Fruit fly (Drosophila melanogaster): ENCODE measurements around the gene CG7560.
A peak's percentile ranks its signal among the peaks of the same experiment; 100 is the strongest.

CG7560 gene

dm6 chr3L:11415382-11415781 lies 9.6 kb upstream of the CG7560 start (continued):
- TF ChIP-seq CG15514 (GFP tag; optimal IDR thresholded peaks at IDR 0.05) = no peak
- TF ChIP-seq vnd (GFP tag; IDR thresholded peaks at IDR 0.05; ENCODE audit: partially characterized antibody) = no peak
- TF ChIP-seq Side (GFP tag; optimal IDR thresholded peaks at IDR 0.05) = peak; percentile 28
- TF ChIP-seq nerfin-2 (GFP tag; IDR thresholded peaks at IDR 0.05; ENCODE audit: partially characterized antibody) = no peak
- TF ChIP-seq CG4854 (GFP tag; optimal IDR thresholded peaks at IDR 0.05) = peak; percentile 44
- peak; percentile 89 for TF ChIP-seq CG12391 (tag; optimal IDR thresholded peaks at IDR 0.05)
- TF ChIP-seq knrl (GFP tag; IDR thresholded peaks at IDR 0.05; ENCODE audit: partially characterized antibody) = no peak
- TF ChIP-seq ash1 (GFP tag; optimal IDR thresholded peaks at IDR 0.05) = no peak
- peak; percentile 74 for TF ChIP-seq D19A (tag; optimal IDR thresholded peaks at IDR 0.05)
- no peak for TF ChIP-seq CG11398 (GFP tag; optimal IDR thresholded peaks at IDR 0.05)
- peak; percentile 93 for TF ChIP-seq CG10979 (tag; optimal IDR thresholded peaks at IDR 0.05)
- peak; percentile 77 for TF ChIP-seq CG32772 (GFP tag; IDR thresholded peaks at IDR 0.05)
- no peak for TF ChIP-seq jigr1 (GFP tag; IDR thresholded peaks at IDR 0.05)
- TF ChIP-seq Dbx (GFP tag; IDR thresholded peaks at IDR 0.05) = no peak
- peak; percentile 49 for TF ChIP-seq CG12219 (GFP tag; optimal IDR thresholded peaks at IDR 0.05)
- TF ChIP-seq odd (GFP tag; optimal IDR thresholded peaks at IDR 0.05) = peak; percentile 21
- 0 out of 2 replicates have a peak, but pooled peaks have one; percentile 40 for TF ChIP-seq dati (GFP tag; IDR thresholded peaks at IDR 0.05)
- peak; percentile 19 for TF ChIP-seq HLH54F (GFP tag; optimal IDR thresholded peaks at IDR 0.05)
- TF ChIP-seq CG32532 (GFP tag; IDR thresholded peaks at IDR 0.05) = no peak; the same call in 1 of the 2 replicates
- TF ChIP-seq CG8388 (GFP tag; optimal IDR thresholded peaks at IDR 0.05) = peak; percentile 94
- TF ChIP-seq Oli (tag; optimal IDR thresholded peaks at IDR 0.05) = peak; percentile 77
- TF ChIP-seq stc (GFP tag; IDR thresholded peaks at IDR 0.05) = peak; percentile 57; the same call in 1 of the 2 replicates
- TF ChIP-seq CG13775 (GFP tag; optimal IDR thresholded peaks at IDR 0.05) = peak; percentile 78
- TF ChIP-seq CG16813 (GFP tag; IDR thresholded peaks at IDR 0.05; ENCODE audit: partially characterized antibody) = no peak
- peak; percentile 74 for TF ChIP-seq E2f1 (GFP tag; IDR thresholded peaks at IDR 0.05)
- TF ChIP-seq D (optimal IDR thresholded peaks at IDR 0.05) = no peak
- peak; percentile 81 for TF ChIP-seq D (GFP tag; optimal IDR thresholded peaks at IDR 0.05)
- peak; percentile 67 for TF ChIP-seq tgo (GFP tag; IDR thresholded peaks at IDR 0.05)
- peak; percentile 58 for TF ChIP-seq CG30431 (GFP tag; optimal IDR thresholded peaks at IDR 0.05)
- peak; percentile 43; the same call in 1 of the 3 replicates for TF ChIP-seq Aef1 (GFP tag; IDR thresholded peaks at IDR 0.05)
- TF ChIP-seq CG14860 (GFP tag; IDR thresholded peaks at IDR 0.05; ENCODE audit: partially characterized antibody) = no peak
- no peak for TF ChIP-seq hbn (GFP tag; IDR thresholded peaks at IDR 0.05; ENCODE audit: partially characterized antibody)
- no peak for TF ChIP-seq schlank (tag; optimal IDR thresholded peaks at IDR 0.05)
- peak; percentile 60; the same call in 1 of the 3 replicates for TF ChIP-seq CG3726 (GFP tag; IDR thresholded peaks at IDR 0.05)
- peak; percentile 58 for TF ChIP-seq ind (GFP tag; optimal IDR thresholded peaks at IDR 0.05)
- TF ChIP-seq Sox102F (GFP tag; optimal IDR thresholded peaks at IDR 0.05) = peak; percentile 74
- peak; percentile 21 for TF ChIP-seq Bteb2 (GFP tag; optimal IDR thresholded peaks at IDR 0.05)
- TF ChIP-seq CG14965 (GFP tag; optimal IDR thresholded peaks at IDR 0.05; ENCODE audit: borderline replicate concordance) = no peak
- peak; percentile 83 for TF ChIP-seq phol (tag; optimal IDR thresholded peaks at IDR 0.05)
- peak; percentile 72 for TF ChIP-seq ttk (GFP tag; IDR thresholded peaks at IDR 0.05)
- TF ChIP-seq hth (optimal IDR thresholded peaks at IDR 0.05) = no peak
- no peak for TF ChIP-seq sna (GFP tag; IDR thresholded peaks at IDR 0.05; ENCODE audit: partially characterized antibody)
- no peak for TF ChIP-seq Dip2 (GFP tag; IDR thresholded peaks at IDR 0.05)
- peak; percentile 60 for TF ChIP-seq Awh (GFP tag; IDR thresholded peaks at IDR 0.05)
- TF ChIP-seq pb (GFP tag; optimal IDR thresholded peaks at IDR 0.05) = no peak
- TF ChIP-seq Fer1 (GFP tag; optimal IDR thresholded peaks at IDR 0.05) = peak; percentile 55
- TF ChIP-seq sug (tag; optimal IDR thresholded peaks at IDR 0.05) = no peak
- peak; percentile 17 for TF ChIP-seq kah (GFP tag; optimal IDR thresholded peaks at IDR 0.05)
- peak; percentile 82 for TF ChIP-seq CG11504 (tag; optimal IDR thresholded peaks at IDR 0.05)
- TF ChIP-seq BtbVII (GFP tag; optimal IDR thresholded peaks at IDR 0.05) = peak; percentile 12
- TF ChIP-seq Dad (GFP tag; optimal IDR thresholded peaks at IDR 0.05) = no peak
